Worm (Caenorhabditis elegans) whole organism, L3 larva: ENCODE measurements around the gene C04H4.1.
A peak's percentile ranks its signal among the peaks of the same experiment; 100 is the strongest.

Experiments used
- R02D3.7 ChIP-seq: fragments of 150-350 bp; optimal IDR thresholded peaks from 2 replicates; lab custom pipeline; 2014; ENCODE audit warnings: missing biosample characterization, missing genetic modification characterization
- ZK546.5 ChIP-seq: sonication (generic microtip); optimal IDR thresholded peaks from 2 replicates; lab custom pipeline; 2017; ENCODE audit warnings: missing biosample characterization, missing genetic modification characterization
- ama-1 ChIP-seq: fragments of 150-350 bp; optimal IDR thresholded peaks from 2 replicates; lab custom pipeline; 2018
- ceh-16 ChIP-seq: sonication (generic microtip); optimal IDR thresholded peaks from 2 replicates; lab custom pipeline; 2017; ENCODE audit warnings: missing biosample characterization, missing genetic modification characterization
- ceh-28 ChIP-seq: fragments of 150-350 bp; optimal IDR thresholded peaks from 2 replicates; lab custom pipeline; 2014; ENCODE audit warnings: missing biosample characterization, missing genetic modification reagents, missing genetic modification characterization
- ceh-82 ChIP-seq: fragments of 150-350 bp; optimal IDR thresholded peaks from 2 replicates; lab custom pipeline; 2014; ENCODE audit warnings: missing biosample characterization, missing genetic modification characterization
- ceh-9 ChIP-seq: sonication (generic microtip); optimal IDR thresholded peaks from 2 replicates; lab custom pipeline; 2018; ENCODE audit warnings: missing biosample characterization, missing genetic modification characterization
- daf-12 ChIP-seq: fragments of 150-350 bp; optimal IDR thresholded peaks from 2 replicates; lab custom pipeline; 2014; ENCODE audit warnings: missing biosample characterization, missing genetic modification reagents, missing genetic modification characterization
- eor-1 ChIP-seq, 2 experiments: fragments of 150-350 bp; optimal IDR thresholded peaks; 2 replicates each; lab custom pipeline; 2014 to 2018; ENCODE audit warnings: missing biosample characterization in 2 of 2, missing genetic modification characterization in 2 of 2
- fkh-10 ChIP-seq: sonication (generic microtip); optimal IDR thresholded peaks from 2 replicates; lab custom pipeline; 2017; ENCODE audit warnings: missing biosample characterization, missing genetic modification reagents, missing genetic modification characterization
- fkh-2 ChIP-seq: fragments of 150-350 bp; optimal IDR thresholded peaks from 2 replicates; lab custom pipeline; 2014; ENCODE audit warnings: missing biosample characterization, missing genetic modification reagents, missing genetic modification characterization
- hmg-11 ChIP-seq: sonication (generic microtip); optimal IDR thresholded peaks from 2 replicates; lab custom pipeline; 2016; ENCODE audit warnings: missing genetic modification characterization, missing compliant biosample characterization
- lin-15B ChIP-seq: fragments of 150-350 bp; optimal IDR thresholded peaks from 2 replicates; lab custom pipeline; 2014; ENCODE audit warnings: missing biosample characterization, missing genetic modification characterization
- lin-39 ChIP-seq: fragments of 150-350 bp; optimal IDR thresholded peaks from 2 replicates; lab custom pipeline; 2018; ENCODE audit warnings: missing biosample characterization, missing genetic modification reagents, missing genetic modification characterization
- mml-1 ChIP-seq: fragments of 150-350 bp; sonication (generic microtip); optimal IDR thresholded peaks from 3 replicates; lab custom pipeline; 2014; ENCODE audit warnings: missing biosample characterization, missing genetic modification characterization
- nfya-1 ChIP-seq: sonication (generic microtip); optimal IDR thresholded peaks from 2 replicates; lab custom pipeline; 2017; ENCODE audit warnings: missing genetic modification characterization, mild to moderate bottlenecking, missing compliant biosample characterization, antibody characterized with exemption, moderate library complexity; ENCODE audit not compliant: insufficient read depth
- nhr-12 ChIP-seq: fragments of 150-350 bp; optimal IDR thresholded peaks from 2 replicates; lab custom pipeline; 2014; ENCODE audit warnings: missing biosample characterization, missing genetic modification characterization
- nhr-237 ChIP-seq: fragments of 150-350 bp; optimal IDR thresholded peaks from 2 replicates; lab custom pipeline; 2014; ENCODE audit warnings: missing biosample characterization, missing genetic modification characterization
- nhr-28 ChIP-seq: fragments of 150-350 bp; optimal IDR thresholded peaks from 2 replicates; lab custom pipeline; 2014; ENCODE audit warnings: missing biosample characterization, missing genetic modification characterization
- nhr-43 ChIP-seq: sonication (generic microtip); optimal IDR thresholded peaks from 2 replicates; lab custom pipeline; 2016; ENCODE audit warnings: mild to moderate bottlenecking, missing genetic modification characterization, missing compliant biosample characterization; ENCODE audit not compliant: poor library complexity, severe bottlenecking
- nhr-67 ChIP-seq: fragments of 150-350 bp; optimal IDR thresholded peaks from 2 replicates; lab custom pipeline; 2014; ENCODE audit warnings: missing biosample characterization, missing genetic modification characterization
- pha-4 ChIP-seq: fragments of 150-350 bp; optimal IDR thresholded peaks from 2 replicates; lab custom pipeline; 2014; ENCODE audit warnings: missing biosample characterization, missing genetic modification reagents, missing genetic modification characterization
- pqm-1 ChIP-seq: fragments of 150-350 bp; optimal IDR thresholded peaks from 2 replicates; lab custom pipeline; 2017; ENCODE audit warnings: missing biosample characterization, missing genetic modification characterization, inconsistent platforms
- sea-2 ChIP-seq: fragments of 150-350 bp; sonication (generic microtip); optimal IDR thresholded peaks from 4 replicates; lab custom pipeline; 2014; ENCODE audit warnings: missing biosample characterization, missing genetic modification reagents, missing genetic modification characterization
- skn-1 ChIP-seq: fragments of 150-350 bp; optimal IDR thresholded peaks from 2 replicates; lab custom pipeline; 2014; ENCODE audit warnings: missing biosample characterization, missing genetic modification characterization
- snpc-4 ChIP-seq: fragments of 150-350 bp; optimal IDR thresholded peaks from 2 replicates; lab custom pipeline; 2014; ENCODE audit warnings: missing biosample characterization, missing genetic modification characterization
- tbx-2 ChIP-seq: sonication (generic microtip); optimal IDR thresholded peaks from 2 replicates; lab custom pipeline; 2016; ENCODE audit warnings: mild to moderate bottlenecking, missing genetic modification characterization, missing compliant biosample characterization
- unc-62 ChIP-seq: fragments of 150-350 bp; sonication (generic microtip); optimal IDR thresholded peaks from 4 replicates; lab custom pipeline; 2014; ENCODE audit warnings: missing biosample characterization, missing genetic modification reagents, missing genetic modification characterization
- zag-1 ChIP-seq: fragments of 150-350 bp; optimal IDR thresholded peaks from 2 replicates; lab custom pipeline; 2014; ENCODE audit warnings: missing biosample characterization, missing genetic modification characterization
- ztf-11 ChIP-seq: fragments of 150-350 bp; optimal IDR thresholded peaks from 2 replicates; lab custom pipeline; 2014; ENCODE audit warnings: missing biosample characterization, missing genetic modification characterization

Gene C04H4.1

ce11 chrII:7946830-7947425 lies 11.7 kb upstream of the C04H4.1 start, which contains the start of gene ZK669.5:
Gene ZK669.5, minus strand, starts transcription at chrII:7946880.
- TF ChIP-seq nhr-237 (tag; lab: Kevin White, UChicago) (no peak), R02D3.7 (no peak), daf-12 (tag; lab: Kevin White, UChicago) (no peak), nhr-28 (no peak), ama-1 (lab: Kevin White, UChicago) (no peak), fkh-2 (tag; lab: Kevin White, UChicago) (no peak), unc-62 (no peak), tbx-2 (tag; lab: Kevin White, UChicago) (no peak), ZK546.5 (tag; lab: Kevin White, UChicago) (no peak), ceh-28 (tag; lab: Kevin White, UChicago) (no peak), ceh-82 (no peak), hmg-11 (tag; lab: Kevin White, UChicago) (no peak), sea-2 (GFP tag; lab: Kevin White, UChicago) (no peak), snpc-4 (tag; lab: Kevin White, UChicago) (no peak)

ce11 chrII:7948278-7948677 lies 10.4 kb upstream of the C04H4.1 start:
- TF ChIP-seq pqm-1 (peak; percentile 49), pha-4 (tag; lab: Kevin White, UChicago) (no peak), ceh-16 (no peak), nhr-43 (no peak), nhr-28 (no peak)
- TF ChIP-seq, all 47 proteins: peak for 1

- TF ChIP-seq pqm-1, result no peak
- TF ChIP-seq daf-12 (tag; lab: Kevin White, UChicago), result no peak
- no peak for TF ChIP-seq pha-4 (tag; lab: Kevin White, UChicago)
- no peak for TF ChIP-seq lin-15B (tag; lab: Kevin White, UChicago)
- no peak for TF ChIP-seq ceh-82
- TF ChIP-seq tbx-2 (tag; lab: Kevin White, UChicago), result no peak
- no peak for TF ChIP-seq ztf-11 (tag; lab: Kevin White, UChicago)
- no peak for TF ChIP-seq nfya-1 (tag; lab: Kevin White, UChicago)
- no peak for TF ChIP-seq zag-1
- no peak for TF ChIP-seq eor-1 (tag; optimal IDR thresholded peaks at IDR 0.05; lab: Kevin White, UChicago)
- TF ChIP-seq mml-1 (tag; lab: Kevin White, UChicago), result no peak
- no peak for TF ChIP-seq skn-1 (tag; lab: Kevin White, UChicago)
Measured at ce11 chrII:7955548-7955947, 3.1 kb upstream of the C04H4.1 start.

ce11 chrII:7962181-7962580 lies 3.5 kb downstream of the C04H4.1 start:
- TF ChIP-seq nhr-237 (tag; lab: Kevin White, UChicago) (no peak), nhr-12 (no peak), hmg-11 (tag; lab: Kevin White, UChicago) (no peak), eor-1 (tag; optimal IDR thresholded peaks at IDR 0.05; lab: Kevin White, UChicago) (no peak), daf-12 (tag; lab: Kevin White, UChicago) (no peak), lin-15B (tag; lab: Kevin White, UChicago) (no peak), nhr-28 (no peak), ztf-11 (tag; lab: Kevin White, UChicago) (no peak), ceh-9 (no peak), ama-1 (lab: Kevin White, UChicago) (no peak)

- TF ChIP-seq nhr-67 (no peak), eor-1 (tag; optimal IDR thresholded peaks at IDR 0.05; lab: Kevin White, UChicago) (no peak)
- TF ChIP-seq, all 47 proteins: peak for 0
Measured at ce11 chrII:7968393-7968792, 9.7 kb downstream of the C04H4.1 start.

ce11 chrII:7974189-7974823 lies 15.7 kb downstream of the C04H4.1 start:
- TF ChIP-seq pqm-1 (no peak), lin-39 (tag; lab: Kevin White, UChicago) (peak; percentile 17), fkh-10 (GFP tag; lab: Kevin White, UChicago) (no peak), tbx-2 (tag; lab: Kevin White, UChicago) (peak; percentile 6)
